Fruit fly (Drosophila melanogaster) whole organism, embryonic: Measurements from ENCODE around the gene CG5810.

Experiments used
- CG1024 ChIP-seq: fragments of 200-800 bp; sonication (Bioruptor generic); IDR thresholded peaks from 2 replicates; pipeline ENCODE4 v1.3.6; 2022; ENCODE audit warnings: missing biosample characterization, missing genetic modification characterization
- CG10366 ChIP-seq: fragments of 200-800 bp; sonication (Bioruptor generic); IDR thresholded peaks from 2 replicates; pipeline ENCODE4 v1.3.6; 2022; ENCODE audit warnings: missing biosample characterization, missing genetic modification characterization
- CG11085 ChIP-seq: fragments of 200-800 bp; sonication (Bioruptor generic); IDR thresholded peaks from 2 replicates; pipeline ENCODE4 v1.3.6; 2022; ENCODE audit warnings: missing biosample characterization, missing genetic modification characterization
- CG11093 ChIP-seq: fragments of 200-800 bp; sonication (Bioruptor generic); IDR thresholded peaks from 3 replicates; pipeline ENCODE4 v1.3.6; 2022; ENCODE audit warnings: missing biosample characterization, missing genetic modification characterization
- CG12219 ChIP-seq: fragments of 200-800 bp; sonication (Bioruptor generic); optimal IDR thresholded peaks from 3 replicates; lab custom pipeline; 2018; ENCODE audit warnings: missing biosample characterization, mild to moderate bottlenecking, missing genetic modification characterization
- CG12391 ChIP-seq: fragments of 200-800 bp; sonication (Bioruptor generic); optimal IDR thresholded peaks from 3 replicates; lab custom pipeline; 2018; ENCODE audit warnings: missing biosample characterization, mild to moderate bottlenecking, missing genetic modification characterization, moderate library complexity
- CG15696 ChIP-seq: fragments of 200-800 bp; sonication (Bioruptor generic); optimal IDR thresholded peaks from 2 replicates; lab custom pipeline; 2019; ENCODE audit warnings: missing biosample characterization, mild to moderate bottlenecking, missing genetic modification characterization, moderate library complexity
- CG17328 ChIP-seq: fragments of 200-800 bp; sonication (Bioruptor generic); IDR thresholded peaks from 2 replicates; pipeline ENCODE4 v1.3.6; 2022; ENCODE audit warnings: missing biosample characterization, missing genetic modification characterization
- CG2678 ChIP-seq: fragments of 200-800 bp; sonication (Bioruptor generic); optimal IDR thresholded peaks from 3 replicates; lab custom pipeline; 2019; ENCODE audit warnings: missing biosample characterization, mild to moderate bottlenecking, missing genetic modification characterization, moderate library complexity
- CG2712 ChIP-seq: fragments of 200-800 bp; optimal IDR thresholded peaks from 3 replicates; lab custom pipeline; 2019; ENCODE audit warnings: missing biosample characterization, mild to moderate bottlenecking, missing genetic modification characterization, moderate library complexity
- CG31224 ChIP-seq: fragments of 200-800 bp; sonication (Bioruptor generic); IDR thresholded peaks from 2 replicates; pipeline ENCODE4 v1.3.6; 2022; ENCODE audit warnings: missing biosample characterization, missing genetic modification characterization
- CG3407 ChIP-seq: fragments of 200-800 bp; sonication (Bioruptor generic); optimal IDR thresholded peaks from 2 replicates; lab custom pipeline; 2018; ENCODE audit warnings: missing biosample characterization, mild to moderate bottlenecking, missing genetic modification characterization
- CG4854 ChIP-seq: fragments of 200-800 bp; sonication (Bioruptor generic); optimal IDR thresholded peaks from 2 replicates; lab custom pipeline; 2016; ENCODE audit warnings: missing biosample characterization, missing genetic modification characterization, inconsistent platforms
- CG7271 ChIP-seq: fragments of 200-800 bp; sonication (Bioruptor generic); optimal IDR thresholded peaks from 2 replicates; lab custom pipeline; 2018; ENCODE audit warnings: missing biosample characterization, mild to moderate bottlenecking, missing genetic modification characterization, moderate library complexity
- CG7928 ChIP-seq: fragments of 200-800 bp; sonication (Bioruptor generic); optimal IDR thresholded peaks from 2 replicates; lab custom pipeline; 2017; ENCODE audit warnings: missing biosample characterization, mild to moderate bottlenecking, missing genetic modification characterization
- CG7987 ChIP-seq: fragments of 200-800 bp; sonication (Bioruptor generic); optimal IDR thresholded peaks from 2 replicates; lab custom pipeline; 2018; ENCODE audit warnings: missing biosample characterization, mild to moderate bottlenecking, missing genetic modification characterization, moderate library complexity
- CoRest ChIP-seq: fragments of 200-800 bp; sonication (Bioruptor generic); optimal IDR thresholded peaks from 3 replicates; lab custom pipeline; 2018; ENCODE audit warnings: missing biosample characterization, mild to moderate bottlenecking, missing genetic modification characterization, moderate library complexity
- Dip3 ChIP-seq: fragments of 200-800 bp; sonication (Bioruptor generic); optimal IDR thresholded peaks from 3 replicates; lab custom pipeline; 2016; ENCODE audit warnings: missing biosample characterization, missing genetic modification characterization
- Dp ChIP-seq: fragments of 200-800 bp; sonication (Bioruptor generic); optimal IDR thresholded peaks from 2 replicates; lab custom pipeline; 2018; ENCODE audit warnings: missing biosample characterization, mild to moderate bottlenecking, missing genetic modification characterization, moderate library complexity
- Dref ChIP-seq: fragments of 200-800 bp; sonication (Bioruptor generic); IDR thresholded peaks from 2 replicates; pipeline ENCODE4 v1.3.6; 2022; ENCODE audit warnings: missing biosample characterization, missing genetic modification characterization
- Ets65A ChIP-seq: fragments of 200-800 bp; sonication (Bioruptor generic); peaks from one replicate; lab custom pipeline; 2016; ENCODE audit warnings: missing biosample characterization, missing genetic modification characterization
- Fer3 ChIP-seq: fragments of 200-800 bp; sonication (Bioruptor generic); optimal IDR thresholded peaks from 2 replicates; lab custom pipeline; 2018; ENCODE audit warnings: missing biosample characterization, mild to moderate bottlenecking, missing genetic modification characterization, moderate library complexity
- MESR4 ChIP-seq: fragments of 200-800 bp; sonication (Bioruptor generic); optimal IDR thresholded peaks from 2 replicates; lab custom pipeline; 2018; ENCODE audit warnings: missing biosample characterization, mild to moderate bottlenecking, missing genetic modification characterization, moderate library complexity
- NC2β ChIP-seq: fragments of 200-800 bp; sonication (Bioruptor generic); optimal IDR thresholded peaks from 2 replicates; lab custom pipeline; 2016; ENCODE audit warnings: missing biosample characterization, missing genetic modification characterization
- Sox102F ChIP-seq: fragments of 200-800 bp; sonication (Bioruptor generic); optimal IDR thresholded peaks from 2 replicates; lab custom pipeline; 2018; ENCODE audit warnings: missing biosample characterization, mild to moderate bottlenecking, missing genetic modification characterization, moderate library complexity
- TFAM ChIP-seq: fragments of 200-800 bp; sonication (Bioruptor generic); optimal IDR thresholded peaks from 2 replicates; lab custom pipeline; 2017; ENCODE audit warnings: missing biosample characterization, missing genetic modification characterization, inconsistent platforms
- YL-1 ChIP-seq: fragments of 200-800 bp; sonication (Bioruptor generic); optimal IDR thresholded peaks from 3 replicates; lab custom pipeline; 2017; ENCODE audit warnings: missing biosample characterization, mild to moderate bottlenecking, missing genetic modification characterization
- al ChIP-seq: fragments of 200-800 bp; sonication (Bioruptor generic); IDR thresholded peaks from 2 replicates; pipeline ENCODE4 v1.3.6; 2022; ENCODE audit warnings: missing biosample characterization, missing genetic modification characterization
- ase ChIP-seq: fragments of 200-800 bp; sonication (Bioruptor generic); IDR thresholded peaks from 3 replicates; pipeline ENCODE4 v1.3.6; 2022; ENCODE audit warnings: missing biosample characterization, missing genetic modification characterization
- ato ChIP-seq: fragments of 200-800 bp; sonication (Bioruptor generic); IDR thresholded peaks from 2 replicates; pipeline ENCODE4 v1.3.6; 2022; ENCODE audit warnings: missing biosample characterization, missing genetic modification characterization; ENCODE audit not compliant: partially characterized antibody
- ci ChIP-seq: fragments of 200-800 bp; sonication (Bioruptor generic); IDR thresholded peaks from 3 replicates; pipeline ENCODE4 v1.3.6; 2022; ENCODE audit warnings: missing biosample characterization, missing genetic modification characterization
- ems ChIP-seq: fragments of 200-800 bp; sonication (Bioruptor generic); optimal IDR thresholded peaks from 3 replicates; lab custom pipeline; 2016; ENCODE audit warnings: missing biosample characterization, missing genetic modification characterization
- fru ChIP-seq: fragments of >200 bp; optimal IDR thresholded peaks from 2 replicates; lab custom pipeline; 2017
- grn ChIP-seq: fragments of 200-800 bp; sonication (Bioruptor generic); optimal IDR thresholded peaks from 3 replicates; lab custom pipeline; 2017; ENCODE audit warnings: missing biosample characterization, missing genetic modification characterization
- hb ChIP-seq: fragments of 200-800 bp; sonication (Bioruptor generic); IDR thresholded peaks from 3 replicates; pipeline ENCODE4 v1.3.6; 2022; ENCODE audit warnings: missing biosample characterization, missing genetic modification characterization; ENCODE audit not compliant: partially characterized antibody
- hkb ChIP-seq, 2 experiments: fragments of 200-800 bp in 1 of 2; fragments of >200 bp in 1 of 2; sonication (Bioruptor generic) in 1 of 2; IDR thresholded peaks in 1 of 2; optimal IDR thresholded peaks in 1 of 2; 2 replicates each; pipeline versions ENCODE4 v1.3.6 to Lab custom; 2017 to 2022; ENCODE audit warnings: missing biosample characterization in 1 of 2, missing genetic modification characterization in 1 of 2
- ind ChIP-seq: fragments of 200-800 bp; sonication (Bioruptor generic); optimal IDR thresholded peaks from 3 replicates; lab custom pipeline; 2016; ENCODE audit warnings: missing biosample characterization, missing genetic modification characterization
- kay ChIP-seq: fragments of 200-800 bp; sonication (Bioruptor generic); optimal IDR thresholded peaks from 2 replicates; lab custom pipeline; 2016; ENCODE audit warnings: missing biosample characterization, missing genetic modification characterization
- nmo ChIP-seq: fragments of 200-800 bp; sonication (Bioruptor generic); optimal IDR thresholded peaks from 2 replicates; lab custom pipeline; 2018; ENCODE audit warnings: missing biosample characterization, mild to moderate bottlenecking, missing genetic modification characterization, moderate library complexity
- pita ChIP-seq: fragments of 200-800 bp; sonication (Bioruptor generic); optimal IDR thresholded peaks from 2 replicates; lab custom pipeline; 2017; ENCODE audit warnings: missing biosample characterization, mild to moderate bottlenecking, missing genetic modification characterization
- ro ChIP-seq: fragments of 200-800 bp; sonication (Bioruptor generic); IDR thresholded peaks from 2 replicates; pipeline ENCODE4 v1.3.6; 2022; ENCODE audit warnings: missing biosample characterization, missing genetic modification characterization
- sima ChIP-seq: fragments of 200-800 bp; sonication (Bioruptor generic); optimal IDR thresholded peaks from 2 replicates; lab custom pipeline; 2016; ENCODE audit warnings: missing biosample characterization, missing genetic modification characterization
- sob ChIP-seq: fragments of 200-800 bp; sonication (Bioruptor generic); IDR thresholded peaks from 2 replicates; pipeline ENCODE4 v1.3.6; 2022; ENCODE audit warnings: missing biosample characterization, missing genetic modification characterization
- sug ChIP-seq: fragments of 200-800 bp; optimal IDR thresholded peaks from 2 replicates; lab custom pipeline; 2019; ENCODE audit warnings: missing biosample characterization, mild to moderate bottlenecking, missing genetic modification characterization, moderate library complexity
- tll ChIP-seq, 2 experiments: fragments of 200-800 bp in 1 of 2; fragments of >200 bp in 1 of 2; sonication (Bioruptor generic) in 1 of 2; optimal IDR thresholded peaks; 2 replicates each; lab custom pipeline; 2017 to 2019; ENCODE audit warnings: missing biosample characterization in 2 of 2, missing genetic modification characterization in 2 of 2, mild to moderate bottlenecking in 1 of 2, moderate library complexity in 1 of 2
- tna ChIP-seq: fragments of 200-800 bp; sonication (Bioruptor generic); IDR thresholded peaks from 2 replicates; pipeline ENCODE4 v1.3.6; 2022; ENCODE audit warnings: missing biosample characterization, missing genetic modification characterization; ENCODE audit not compliant: partially characterized antibody
- wdn ChIP-seq: fragments of 200-800 bp; sonication (Bioruptor generic); IDR thresholded peaks from 2 replicates; pipeline ENCODE4 v1.3.6; 2022; ENCODE audit warnings: missing biosample characterization, missing genetic modification characterization
- zf30C ChIP-seq: fragments of 200-800 bp; sonication (Bioruptor generic); optimal IDR thresholded peaks from 3 replicates; lab custom pipeline; 2018; ENCODE audit warnings: missing biosample characterization, mild to moderate bottlenecking, missing genetic modification characterization

The CG5810 gene

dm6 chr3R:21184373-21185132 is 21.0 kb downstream of the CG5810 start (continued):
- TF ChIP-seq MESR4 (GFP tag; lab: Kevin White, UChicago), result no peak
- peak; percentile 74 for TF ChIP-seq Sox102F
- no peak for TF ChIP-seq TFAM (GFP tag; lab: Kevin White, UChicago)
- no peak for TF ChIP-seq CG7271 (tag; lab: Kevin White, UChicago)
- no peak for TF ChIP-seq tll (GFP tag; optimal IDR thresholded peaks at IDR 0.05; lab: Kevin White, UChicago)
- TF ChIP-seq kay (GFP tag; lab: Kevin White, UChicago), result no peak
- peak; percentile 55 for TF ChIP-seq CG2678
- TF ChIP-seq CG7987 (GFP tag; lab: Kevin White, UChicago), result peak; percentile 83
- peak; percentile 52 for TF ChIP-seq CG7928
- TF ChIP-seq ato (GFP tag; lab: Robert Waterston, UW), result 0 out of 2 replicates have a peak, but pooled peaks have one; percentile 34
- TF ChIP-seq ro (GFP tag; lab: Robert Waterston, UW), result 0 out of 2 replicates have a peak, but pooled peaks have one; percentile 46
- TF ChIP-seq sug (tag; lab: Kevin White, UChicago), result peak; percentile 68
- peak; percentile 30 for TF ChIP-seq zf30C (GFP tag; lab: Kevin White, UChicago)
- TF ChIP-seq CG15696 (tag; lab: Kevin White, UChicago), result peak; percentile 74
- TF ChIP-seq CG12391 (tag; lab: Kevin White, UChicago), result peak; percentile 68
- TF ChIP-seq Fer3, result peak; percentile 55
- peak; percentile 33 for TF ChIP-seq sima (GFP tag; lab: Kevin White, UChicago)
- TF ChIP-seq ind, result peak; percentile 69
- peak; percentile 49; the same call in 1 of the 2 replicates for TF ChIP-seq CG1024 (GFP tag; lab: Robert Waterston, UW)
- peak; percentile 37 for TF ChIP-seq YL-1 (GFP tag; lab: Kevin White, UChicago)
- TF ChIP-seq hb, result no peak
- peak; percentile 96 for TF ChIP-seq Dp (GFP tag; lab: Kevin White, UChicago)
- peak; percentile 70 for TF ChIP-seq ems (GFP tag; lab: Kevin White, UChicago)
- peak; percentile 71 for TF ChIP-seq nmo (GFP tag; lab: Kevin White, UChicago)
- peak; percentile 61 for TF ChIP-seq CG10366 (GFP tag; lab: Robert Waterston, UW)
- no peak for TF ChIP-seq Dref (GFP tag; lab: Robert Waterston, UW)
- TF ChIP-seq NC2β, result peak; percentile 72
- TF ChIP-seq CG11085 (GFP tag; lab: Robert Waterston, UW), result peak; percentile 63; the same call in 1 of the 2 replicates
- TF ChIP-seq hkb (optimal IDR thresholded peaks at IDR 0.05; lab: Kevin White, UChicago), result no peak
- TF ChIP-seq hkb (GFP tag; IDR thresholded peaks at IDR 0.05; lab: Robert Waterston, UW), result peak; percentile 31; the same call in 1 of the 2 replicates
- TF ChIP-seq CG31224, result peak; percentile 67
- no peak for TF ChIP-seq tna
- peak; percentile 4 for TF ChIP-seq pita (GFP tag; lab: Kevin White, UChicago)
- peak; percentile 57 for TF ChIP-seq CG12219 (GFP tag; lab: Kevin White, UChicago)
- peak; percentile 80 for TF ChIP-seq CoRest (tag; lab: Kevin White, UChicago)
- peak; percentile 72 for TF ChIP-seq CG2712 (tag; lab: Kevin White, UChicago)
- peak; percentile 75 for TF ChIP-seq CG17328 (GFP tag; lab: Robert Waterston, UW)
- TF ChIP-seq Ets65A, result peak; percentile 98
- peak; percentile 70; the same call in 2 of the 3 replicates for TF ChIP-seq ase (GFP tag; lab: Robert Waterston, UW)
- 0 out of 2 replicates have a peak, but pooled peaks have one; percentile 14 for TF ChIP-seq al (GFP tag; lab: Robert Waterston, UW)
- TF ChIP-seq CG3407 (GFP tag; lab: Kevin White, UChicago), result peak; percentile 70
- TF ChIP-seq Dip3 (GFP tag; lab: Kevin White, UChicago), result peak; percentile 63
- peak; percentile 58 for TF ChIP-seq wdn (GFP tag; lab: Robert Waterston, UW)
- peak; percentile 87 for TF ChIP-seq sob
- no peak for TF ChIP-seq CG11093 (GFP tag; lab: Robert Waterston, UW)
- peak; percentile 85 for TF ChIP-seq CG4854 (GFP tag; lab: Kevin White, UChicago)
- peak; percentile 89 for TF ChIP-seq ci (GFP tag; lab: Robert Waterston, UW)
- TF ChIP-seq grn, result peak; percentile 11
- TF ChIP-seq fru (lab: Kevin White, UChicago), result no peak
